Fruit fly (Drosophila melanogaster): ENCODE measurements around the gene CG13056.

dm6 chr3L:16349686-16350085 is 16.6 kb downstream of the CG13056 start:
- TF ChIP-seq kay (GFP tag; ENCODE audit: borderline replicate concordance) (no peak), Clk (GFP tag; optimal IDR thresholded peaks at IDR 0.05) (no peak), pad (GFP tag; optimal IDR thresholded peaks at IDR 0.05) (no peak), CG5204 (GFP tag; optimal IDR thresholded peaks at IDR 0.05) (no peak), Hr96 (GFP tag; optimal IDR thresholded peaks at IDR 0.05) (no peak), CG14711 (tag; optimal IDR thresholded peaks at IDR 0.05) (no peak), CG7045 (GFP tag; optimal IDR thresholded peaks at IDR 0.05) (no peak), CG7101 (tag; optimal IDR thresholded peaks at IDR 0.05) (no peak), tj (GFP tag; optimal IDR thresholded peaks at IDR 0.05) (no peak), bab1 (GFP tag; optimal IDR thresholded peaks at IDR 0.05) (no peak), cnc (optimal IDR thresholded peaks at IDR 0.05) (no peak), Mnt (GFP tag; optimal IDR thresholded peaks at IDR 0.05) (no peak)
